Fruit fly (Drosophila melanogaster): ENCODE data around the gene FER.

- TF ChIP-seq CG13204 (GFP tag; optimal IDR thresholded peaks at IDR 0.05): peak; percentile 62
- peak; percentile 44 for TF ChIP-seq gl (tag; optimal IDR thresholded peaks at IDR 0.05)
- TF ChIP-seq CG4496 (GFP tag; IDR thresholded peaks at IDR 0.05): peak; percentile 63; the same call in 2 of the 3 replicates
- TF ChIP-seq D1 (tag; optimal IDR thresholded peaks at IDR 0.05): no peak
- TF ChIP-seq fd96Ca (GFP tag; IDR thresholded peaks at IDR 0.05): 0 out of 3 replicates have a peak, but pooled peaks have one; percentile 31
- TF ChIP-seq CG8159 (tag; optimal IDR thresholded peaks at IDR 0.05): peak; percentile 34
- TF ChIP-seq Ets98B (GFP tag; IDR thresholded peaks at IDR 0.05): no peak; the same call in 1 of the 2 replicates
Measured at dm6 chr3R:9380970-9381369, 13.4 kb downstream of the FER start.

All from whole organism, pupa.